Fruit fly (Drosophila melanogaster) whole organism, wandering third instar larva: ENCODE data around the gene RhoGAP15B.
A peak's percentile ranks its signal among the peaks of the same experiment; 100 is the strongest.

Source experiments
- Abd-B ChIP-seq: fragments of >200 bp; optimal IDR thresholded peaks from 2 replicates; lab custom pipeline; 2017; ENCODE audit warnings: missing biosample characterization, missing genetic modification characterization
- CG9705 ChIP-seq: fragments of 200-800 bp; sonication (Bioruptor generic); optimal IDR thresholded peaks from 2 replicates; lab custom pipeline; 2018; ENCODE audit warnings: missing biosample characterization, mild to moderate bottlenecking, missing genetic modification characterization
- Dfd ChIP-seq: fragments of >200 bp; optimal IDR thresholded peaks from 2 replicates; lab custom pipeline; 2017; ENCODE audit warnings: missing biosample characterization, missing genetic modification characterization
- GATAd ChIP-seq: sonication (Bioruptor generic); optimal IDR thresholded peaks from 2 replicates; lab custom pipeline; 2016; ENCODE audit warnings: missing biosample characterization, missing genetic modification characterization
- HLH106 ChIP-seq: fragments of 200-800 bp; optimal IDR thresholded peaks from 3 replicates; lab custom pipeline; 2019; ENCODE audit warnings: missing biosample characterization, mild to moderate bottlenecking, missing genetic modification characterization, moderate library complexity
- Hnf4 ChIP-seq: fragments of 200-800 bp; sonication (Bioruptor generic); optimal IDR thresholded peaks from 2 replicates; lab custom pipeline; 2016; ENCODE audit warnings: missing biosample characterization, mild to moderate bottlenecking, missing genetic modification characterization
- Hr78 ChIP-seq: fragments of >200 bp; optimal IDR thresholded peaks from 2 replicates; lab custom pipeline; 2017; ENCODE audit warnings: missing biosample characterization, missing genetic modification characterization
- Hr83 ChIP-seq: fragments of 200-300 bp; sonication (Bioruptor generic); optimal IDR thresholded peaks from 2 replicates; lab custom pipeline; 2016; ENCODE audit warnings: missing biosample characterization, mild to moderate bottlenecking, missing genetic modification characterization, moderate library complexity; ENCODE audit not compliant: poor library complexity, severe bottlenecking
- Jra ChIP-seq: sonication (Bioruptor generic); optimal IDR thresholded peaks from 2 replicates; lab custom pipeline; 2016; ENCODE audit warnings: missing biosample characterization, missing genetic modification characterization
- Myc ChIP-seq: fragments of >200 bp; optimal IDR thresholded peaks from 2 replicates; lab custom pipeline; 2017
- OdsH ChIP-seq: fragments of 200-800 bp; sonication (Bioruptor generic); optimal IDR thresholded peaks from 2 replicates; lab custom pipeline; 2016; ENCODE audit warnings: missing biosample characterization, mild to moderate bottlenecking, missing genetic modification characterization
- Rel ChIP-seq, 2 experiments: fragments of 200-800 bp; sonication (Bioruptor generic) in 1 of 2; optimal IDR thresholded peaks; 2 replicates in 1 of 2; 3 replicates in 1 of 2; lab custom pipeline; 2016 to 2019; ENCODE audit warnings: mild to moderate bottlenecking in 2 of 2, missing biosample characterization in 2 of 2, missing genetic modification characterization in 2 of 2, moderate library complexity in 1 of 2
- Sp1 ChIP-seq: fragments of 200-800 bp; sonication (Bioruptor generic); optimal IDR thresholded peaks from 3 replicates; lab custom pipeline; 2019; ENCODE audit warnings: missing biosample characterization, mild to moderate bottlenecking, missing genetic modification characterization, moderate library complexity
- Vsx2 ChIP-seq: fragments of 200-300, 225-300 bp; sonication (Bioruptor generic); optimal IDR thresholded peaks from 2 replicates; lab custom pipeline; 2018; ENCODE audit warnings: missing biosample characterization, missing genetic modification characterization; ENCODE audit not compliant: partially characterized antibody
- br ChIP-seq: fragments of 200-800 bp; sonication (Bioruptor generic); optimal IDR thresholded peaks from 2 replicates; lab custom pipeline; 2016; ENCODE audit warnings: missing biosample characterization, missing genetic modification characterization
- brk ChIP-seq: fragments of 200-800 bp; sonication (Bioruptor generic); optimal IDR thresholded peaks from 2 replicates; lab custom pipeline; 2016; ENCODE audit warnings: missing biosample characterization, mild to moderate bottlenecking, missing genetic modification characterization
- dl ChIP-seq, 2 experiments: fragments of 175-275, 200-275 bp in 1 of 2; fragments of 200-275 bp in 1 of 2; sonication (Bioruptor generic); optimal IDR thresholded peaks; lab custom pipeline; 2018; ENCODE audit warnings: mild to moderate bottlenecking in 2 of 2, missing biosample characterization in 2 of 2, missing genetic modification characterization in 2 of 2, moderate library complexity in 2 of 2; ENCODE audit not compliant: partially characterized antibody in 2 of 2, insufficient read depth in 1 of 2
- dmrt93B ChIP-seq: fragments of 200-800 bp; sonication (Bioruptor generic); optimal IDR thresholded peaks from 2 replicates; lab custom pipeline; 2018; ENCODE audit warnings: missing biosample characterization, mild to moderate bottlenecking, missing genetic modification characterization
- ey ChIP-seq: fragments of 200-800 bp; sonication (Bioruptor generic); optimal IDR thresholded peaks from 2 replicates; lab custom pipeline; 2016; ENCODE audit warnings: missing biosample characterization, missing genetic modification characterization
- foxo ChIP-seq, 2 experiments: fragments of 200-800 bp; sonication (Bioruptor generic); optimal IDR thresholded peaks; 2 replicates in 1 of 2; 3 replicates in 1 of 2; lab custom pipeline; 2016 to 2017; ENCODE audit warnings: missing biosample characterization in 2 of 2, missing genetic modification characterization in 2 of 2
- fru ChIP-seq: fragments of 200-800 bp; sonication (Bioruptor generic); optimal IDR thresholded peaks from 3 replicates; lab custom pipeline; 2016; ENCODE audit warnings: missing biosample characterization, mild to moderate bottlenecking, missing genetic modification characterization
- h ChIP-seq: fragments of 200-800 bp; sonication (Bioruptor generic); optimal IDR thresholded peaks from 3 replicates; lab custom pipeline; 2016; ENCODE audit warnings: missing biosample characterization, mild to moderate bottlenecking, missing genetic modification characterization
- pan ChIP-seq: fragments of >200 bp; optimal IDR thresholded peaks from 2 replicates; lab custom pipeline; 2017
- psq ChIP-seq: fragments of 200-800 bp; sonication (Bioruptor generic); optimal IDR thresholded peaks from 3 replicates; lab custom pipeline; 2017; ENCODE audit warnings: missing biosample characterization, mild to moderate bottlenecking, missing genetic modification characterization, moderate library complexity
- rgr ChIP-seq: fragments of 200-800 bp; sonication (Bioruptor generic); optimal IDR thresholded peaks from 3 replicates; lab custom pipeline; 2016; ENCODE audit warnings: missing biosample characterization, mild to moderate bottlenecking, missing genetic modification characterization
- sage ChIP-seq: fragments of 200-800 bp; sonication (Bioruptor generic); optimal IDR thresholded peaks from 2 replicates; lab custom pipeline; 2016; ENCODE audit warnings: missing biosample characterization, mild to moderate bottlenecking, missing genetic modification characterization
- tai ChIP-seq: sonication (Bioruptor generic); optimal IDR thresholded peaks from 2 replicates; lab custom pipeline; 2016; ENCODE audit warnings: missing biosample characterization, missing genetic modification characterization
- woc ChIP-seq: sonication (Bioruptor generic); optimal IDR thresholded peaks from 2 replicates; lab custom pipeline; 2016; ENCODE audit warnings: missing biosample characterization, mild to moderate bottlenecking, missing genetic modification characterization

Gene RhoGAP15B

DNA sequence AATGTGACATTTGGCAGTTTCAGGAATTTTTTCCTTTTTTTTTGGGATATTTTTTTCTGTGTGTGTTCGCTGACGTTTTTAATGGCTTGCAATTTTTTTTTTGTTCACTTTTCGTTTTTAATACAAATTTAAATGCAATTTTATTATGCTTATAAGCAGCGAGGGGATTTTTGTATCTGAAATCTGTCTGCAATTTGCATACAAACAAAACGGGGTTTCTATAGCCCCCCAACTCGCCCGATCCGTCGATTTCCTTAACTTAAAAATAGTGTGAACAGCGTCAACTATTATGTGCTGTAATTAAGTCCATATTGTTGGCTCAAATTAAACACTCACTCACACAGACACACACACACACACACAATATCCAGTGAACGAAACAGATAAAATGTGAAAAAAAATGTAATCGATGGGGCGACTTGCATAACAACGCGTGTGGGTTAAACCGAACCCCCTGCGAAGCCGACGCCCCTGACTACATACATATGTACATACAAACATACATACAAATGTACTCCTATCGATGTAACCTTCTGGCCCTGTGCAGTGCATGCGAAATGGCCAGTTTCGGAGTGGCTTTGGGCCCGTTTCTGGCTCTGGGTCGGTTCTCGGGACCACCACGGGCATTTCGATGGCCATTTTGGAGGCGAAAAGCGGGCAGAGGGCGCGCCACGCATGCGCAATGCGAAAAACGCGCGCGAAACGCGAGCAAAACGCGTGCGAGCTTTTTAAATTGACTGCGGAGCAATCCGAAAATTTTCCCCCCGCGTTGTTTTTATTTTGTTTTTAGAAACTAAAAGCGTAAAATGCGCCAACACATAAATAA, 10.9 kb upstream of the RhoGAP15B start:
- no peak for TF ChIP-seq Vsx2
- TF ChIP-seq br = no peak
- TF ChIP-seq Rel (GFP tag; optimal IDR thresholded peaks at IDR 0.05; lab: Kevin White, UChicago) = no peak
- peak; percentile 90 for TF ChIP-seq Rel (tag; optimal IDR thresholded peaks at IDR 0.05; lab: Kevin White, UChicago)
- TF ChIP-seq dmrt93B (GFP tag; lab: Kevin White, UChicago) = no peak
- peak; percentile 35 for TF ChIP-seq h (GFP tag; lab: Kevin White, UChicago)
- no peak for TF ChIP-seq brk (GFP tag; lab: Kevin White, UChicago)
- peak; percentile 12 for TF ChIP-seq fru (GFP tag; lab: Kevin White, UChicago)
- no peak for TF ChIP-seq Jra (GFP tag; lab: Kevin White, UChicago)
- TF ChIP-seq tai = no peak
- peak; percentile 14 for TF ChIP-seq CG9705 (GFP tag; lab: Kevin White, UChicago)
- TF ChIP-seq foxo (GFP tag; optimal IDR thresholded peaks at IDR 0.05; lab: Kevin White, UChicago) = peak in 1 of 2 experiments; percentile 33
- TF ChIP-seq Sp1 (GFP tag; lab: Kevin White, UChicago) = no peak
- TF ChIP-seq GATAd = no peak
- peak; percentile 26 for TF ChIP-seq HLH106 (tag; lab: Kevin White, UChicago)
- TF ChIP-seq rgr (GFP tag; lab: Kevin White, UChicago) = peak; percentile 1
- TF ChIP-seq Myc (lab: Kevin White, UChicago) = peak; percentile 33

DNA sequence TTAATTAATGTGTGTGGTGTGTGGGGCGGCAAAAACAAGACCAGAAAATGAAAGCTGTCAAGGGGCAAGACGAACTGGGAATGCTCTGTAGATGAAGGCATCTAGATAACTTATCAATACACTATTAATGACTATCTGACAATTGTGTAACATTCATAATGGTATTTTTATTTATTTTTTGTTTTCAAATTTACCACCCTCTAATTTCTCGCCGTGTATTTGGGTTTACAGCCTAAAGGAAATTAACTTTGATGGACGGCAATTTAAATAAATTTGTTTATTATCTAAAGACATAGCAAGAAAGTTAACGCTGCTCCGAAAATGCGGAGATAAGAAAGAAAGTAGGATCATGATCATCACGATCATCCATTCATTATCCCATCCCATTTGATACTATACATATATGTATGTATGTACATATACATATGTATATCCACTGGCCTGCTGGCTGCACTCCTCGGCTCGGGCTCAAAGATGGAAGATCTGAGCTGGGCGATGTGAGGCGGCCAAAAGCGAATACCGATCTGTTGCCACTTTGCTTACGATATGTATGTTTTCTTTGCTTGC, 10.2 kb upstream of the RhoGAP15B start:
- TF ChIP-seq sage = no peak
- no peak for TF ChIP-seq fru (GFP tag; lab: Kevin White, UChicago)
- TF ChIP-seq tai = no peak
- no peak for TF ChIP-seq CG9705 (GFP tag; lab: Kevin White, UChicago)
- TF ChIP-seq Hnf4 (GFP tag; lab: Kevin White, UChicago) = no peak
- no peak for TF ChIP-seq ey (GFP tag; lab: Kevin White, UChicago)
- no peak for TF ChIP-seq Dfd (GFP tag; lab: Kevin White, UChicago)
- TF ChIP-seq HLH106 (tag; lab: Kevin White, UChicago) = no peak
- TF ChIP-seq Myc (lab: Kevin White, UChicago) = no peak
- no peak for TF ChIP-seq woc (GFP tag; lab: Kevin White, UChicago)
- TF ChIP-seq, all 38 proteins: peak for 0

DNA sequence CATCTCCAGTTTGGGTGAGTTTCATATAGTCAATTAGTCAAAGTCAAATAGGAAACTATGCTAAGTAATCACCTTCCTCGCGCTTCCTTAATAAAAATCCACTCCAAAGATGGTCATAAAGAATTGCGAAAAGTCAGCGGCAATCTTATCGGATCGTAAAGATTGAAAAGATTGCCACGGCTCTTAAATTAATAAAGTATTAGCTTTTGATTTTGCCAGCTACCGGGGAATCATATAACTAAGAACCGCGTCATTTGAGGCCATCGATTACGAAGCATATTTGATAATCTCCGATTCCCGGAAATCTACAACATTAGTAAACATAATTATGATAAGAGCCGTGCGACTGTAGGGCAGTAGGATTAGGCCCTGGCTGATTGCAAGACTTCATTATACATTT, 8.7 kb upstream of the RhoGAP15B start:
- TF ChIP-seq tai (no peak), psq (GFP tag; lab: Kevin White, UChicago) (no peak), Hnf4 (GFP tag; lab: Kevin White, UChicago) (no peak), Abd-B (no peak), Sp1 (GFP tag; lab: Kevin White, UChicago) (no peak), fru (GFP tag; lab: Kevin White, UChicago) (no peak), foxo (GFP tag; optimal IDR thresholded peaks at IDR 0.05; lab: Kevin White, UChicago) (no peak), pan (no peak), dl (GFP tag; optimal IDR thresholded peaks at IDR 0.05; lab: Kevin White, UChicago; ENCODE audit: insufficient read depth in 1 of 2, partially characterized antibody in 2 of 2) (no peak), Rel (GFP tag; optimal IDR thresholded peaks at IDR 0.05; lab: Kevin White, UChicago) (no peak), Rel (tag; optimal IDR thresholded peaks at IDR 0.05; lab: Kevin White, UChicago) (no peak), Jra (GFP tag; lab: Kevin White, UChicago) (no peak), brk (GFP tag; lab: Kevin White, UChicago) (no peak), ey (GFP tag; lab: Kevin White, UChicago) (no peak), OdsH (GFP tag; lab: Kevin White, UChicago) (no peak), Hr83 (GFP tag; lab: Kevin White, UChicago) (no peak), GATAd (no peak), Hr78 (GFP tag; lab: Kevin White, UChicago) (no peak), Vsx2 (no peak)

DNA sequence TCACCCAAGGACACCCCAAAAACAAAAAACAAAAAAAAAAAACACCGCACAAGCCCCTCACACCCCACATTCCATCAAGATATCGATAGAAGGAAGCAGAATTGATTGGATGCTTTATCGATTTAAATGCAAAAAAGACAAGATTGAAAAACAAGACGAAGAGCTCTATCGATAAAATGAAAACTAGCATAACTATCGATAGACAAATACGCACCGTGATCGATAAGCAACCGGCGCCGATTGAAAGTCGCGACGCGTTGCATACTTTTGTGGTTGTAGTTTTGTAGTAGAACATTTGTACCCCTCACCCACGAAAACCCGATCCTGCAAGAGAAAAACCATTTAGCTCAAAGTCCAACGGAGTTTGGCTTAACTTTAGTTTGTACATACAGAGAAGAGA, 6.4 kb upstream of the RhoGAP15B start:
- TF ChIP-seq Vsx2 = no peak
- TF ChIP-seq Hr78 (GFP tag; lab: Kevin White, UChicago) = no peak
